Fruit fly (Drosophila melanogaster) whole organism, wandering third instar larva: ENCODE results near the gene Cypl.

Source experiments
- Sp1 ChIP-seq: fragments of 200-800 bp; sonication (Bioruptor generic); optimal IDR thresholded peaks from 3 replicates; lab custom pipeline; 2019; ENCODE audit warnings: missing biosample characterization, mild to moderate bottlenecking, missing genetic modification characterization, moderate library complexity
- dl ChIP-seq, 2 experiments: fragments of 175-275, 200-275 bp in 1 of 2; fragments of 200-275 bp in 1 of 2; sonication (Bioruptor generic); optimal IDR thresholded peaks; lab custom pipeline; 2018; ENCODE audit warnings: mild to moderate bottlenecking in 2 of 2, missing biosample characterization in 2 of 2, missing genetic modification characterization in 2 of 2, moderate library complexity in 2 of 2; ENCODE audit not compliant: partially characterized antibody in 2 of 2, insufficient read depth in 1 of 2
- psq ChIP-seq: fragments of 200-800 bp; sonication (Bioruptor generic); optimal IDR thresholded peaks from 3 replicates; lab custom pipeline; 2017; ENCODE audit warnings: missing biosample characterization, mild to moderate bottlenecking, missing genetic modification characterization, moderate library complexity
- tai ChIP-seq: sonication (Bioruptor generic); optimal IDR thresholded peaks from 2 replicates; lab custom pipeline; 2016; ENCODE audit warnings: missing biosample characterization, missing genetic modification characterization

- TF ChIP-seq Sp1 (GFP tag; lab: Kevin White, UChicago) (peak; percentile 82), dl (GFP tag; optimal IDR thresholded peaks at IDR 0.05; lab: Kevin White, UChicago; ENCODE audit: insufficient read depth in 1 of 2, partially characterized antibody in 2 of 2) (peak; percentile 82 to 87), psq (GFP tag; lab: Kevin White, UChicago) (peak; percentile 76), tai (GFP tag; lab: Kevin White, UChicago) (peak; percentile 18)
These were observed 2.9 kb upstream of the Cypl start for dm6 chr3L:545512-546161.
